Fruit fly (Drosophila melanogaster) whole organism, prepupa: Measurements from ENCODE around the gene CG5281.

Source experiments
- Blimp-1 ChIP-seq: fragments of 200-800 bp; sonication (Bioruptor generic); optimal IDR thresholded peaks from 3 replicates; lab custom pipeline; 2017; ENCODE audit warnings: missing biosample characterization, missing genetic modification characterization, mild to moderate bottlenecking, moderate library complexity, missing genetic modification reagents
- CG10631 ChIP-seq: fragments of 200-800 bp; sonication (Bioruptor generic); optimal IDR thresholded peaks from 2 replicates; lab custom pipeline; 2016; ENCODE audit warnings: missing biosample characterization, missing genetic modification characterization
- CG11294 ChIP-seq: fragments of 200-800 bp; sonication (Bioruptor generic); IDR thresholded peaks from 2 replicates; pipeline ENCODE4 v1.3.6; 2022; ENCODE audit warnings: missing biosample characterization, missing genetic modification characterization
- CG11762 ChIP-seq: fragments of 200-800 bp; sonication (Bioruptor generic); optimal IDR thresholded peaks from 3 replicates; lab custom pipeline; 2016; ENCODE audit warnings: missing biosample characterization, missing genetic modification characterization; ENCODE audit not compliant: insufficient read depth
- CG15336 ChIP-seq: fragments of 200-800 bp; sonication (Bioruptor generic); IDR thresholded peaks from 2 replicates; pipeline ENCODE4 v1.3.6; 2022; ENCODE audit warnings: missing biosample characterization, missing genetic modification characterization
- CG16779 ChIP-seq: fragments of 200-800 bp; sonication (Bioruptor generic); optimal IDR thresholded peaks from 3 replicates; lab custom pipeline; 2017; ENCODE audit warnings: missing biosample characterization, mild to moderate bottlenecking, missing genetic modification characterization
- CG3032 ChIP-seq: fragments of 200-800 bp; optimal IDR thresholded peaks from 2 replicates; lab custom pipeline; 2019; ENCODE audit warnings: missing biosample characterization, mild to moderate bottlenecking, missing genetic modification characterization, moderate library complexity
- CG32006 ChIP-seq: fragments of 200-800 bp; sonication (Bioruptor generic); optimal IDR thresholded peaks from 3 replicates; lab custom pipeline; 2017; ENCODE audit warnings: missing biosample characterization, mild to moderate bottlenecking, missing genetic modification characterization
- CG3919 ChIP-seq: fragments of 200-800 bp; sonication (Bioruptor generic); optimal IDR thresholded peaks from 3 replicates; lab custom pipeline; 2016; ENCODE audit warnings: missing biosample characterization, missing genetic modification characterization
- CG4318 ChIP-seq: fragments of 200-800 bp; sonication (Bioruptor generic); optimal IDR thresholded peaks from 3 replicates; lab custom pipeline; 2017; ENCODE audit warnings: missing biosample characterization, mild to moderate bottlenecking, missing genetic modification characterization
- CG6163 ChIP-seq: fragments of 200-800 bp; sonication (Bioruptor generic); IDR thresholded peaks from 3 replicates; pipeline ENCODE4 v1.3.6; 2022; ENCODE audit warnings: missing biosample characterization, missing genetic modification characterization
- CG6808 ChIP-seq: fragments of 200-800 bp; sonication (Bioruptor generic); optimal IDR thresholded peaks from 3 replicates; lab custom pipeline; 2017; ENCODE audit warnings: missing biosample characterization, missing genetic modification characterization, mild to moderate bottlenecking, moderate library complexity, missing genetic modification reagents
- CG7368 ChIP-seq: fragments of 200-800 bp; sonication (Bioruptor generic); optimal IDR thresholded peaks from 3 replicates; lab custom pipeline; 2016; ENCODE audit warnings: missing biosample characterization, missing genetic modification characterization
- CG8119 ChIP-seq: fragments of 200-800 bp; sonication (Bioruptor generic); IDR thresholded peaks from 3 replicates; pipeline ENCODE4 v1.3.6; 2022; ENCODE audit warnings: missing biosample characterization, missing genetic modification characterization
- CG8319 ChIP-seq: fragments of 200-800 bp; sonication (Bioruptor generic); optimal IDR thresholded peaks from 3 replicates; lab custom pipeline; 2016; ENCODE audit warnings: missing biosample characterization, missing genetic modification characterization
- CG8632 ChIP-seq: fragments of 200-800 bp; sonication (Bioruptor generic); optimal IDR thresholded peaks from 3 replicates; lab custom pipeline; 2016; ENCODE audit warnings: missing biosample characterization, missing genetic modification characterization
- Eip75B ChIP-seq: fragments of 200-800 bp; sonication (Bioruptor generic); optimal IDR thresholded peaks from 3 replicates; lab custom pipeline; 2016; ENCODE audit warnings: missing biosample characterization, missing genetic modification characterization
- Ets21C ChIP-seq: fragments of 200-800 bp; sonication (Bioruptor generic); optimal IDR thresholded peaks from 3 replicates; lab custom pipeline; 2016; ENCODE audit warnings: missing biosample characterization, missing genetic modification characterization
- Ets96B ChIP-seq: fragments of 200-800 bp; optimal IDR thresholded peaks from 2 replicates; lab custom pipeline; 2019; ENCODE audit warnings: missing biosample characterization, mild to moderate bottlenecking, missing genetic modification characterization, moderate library complexity
- Gug ChIP-seq: fragments of 200-800 bp; sonication (Bioruptor generic); IDR thresholded peaks from 2 replicates; pipeline ENCODE4 v1.3.6; 2022; ENCODE audit warnings: missing biosample characterization, missing genetic modification characterization
- Hr39 ChIP-seq: fragments of 200-800 bp; sonication (Bioruptor generic); optimal IDR thresholded peaks from 2 replicates; lab custom pipeline; 2016; ENCODE audit warnings: missing biosample characterization, missing genetic modification characterization
- Lpt ChIP-seq: fragments of 200-800 bp; sonication (Bioruptor generic); optimal IDR thresholded peaks from 3 replicates; lab custom pipeline; 2016; ENCODE audit warnings: missing biosample characterization, missing genetic modification characterization
- Met ChIP-seq: fragments of 200-800 bp; sonication (Bioruptor generic); optimal IDR thresholded peaks from 3 replicates; lab custom pipeline; 2016; ENCODE audit warnings: missing biosample characterization, missing genetic modification characterization
- OdsH ChIP-seq: fragments of 200-800 bp; sonication (Bioruptor generic); optimal IDR thresholded peaks from 3 replicates; lab custom pipeline; 2016; ENCODE audit warnings: missing biosample characterization, missing genetic modification characterization
- Sox14 ChIP-seq: fragments of 200-800 bp; sonication (Bioruptor generic); optimal IDR thresholded peaks from 3 replicates; lab custom pipeline; 2016; ENCODE audit warnings: missing biosample characterization, missing genetic modification characterization
- Sox15 ChIP-seq: fragments of 200-800 bp; sonication (Bioruptor generic); optimal IDR thresholded peaks from 3 replicates; lab custom pipeline; 2016; ENCODE audit warnings: missing biosample characterization, missing genetic modification characterization
- achi ChIP-seq: fragments of 200-800 bp; sonication (Bioruptor generic); optimal IDR thresholded peaks from 3 replicates; lab custom pipeline; 2016; ENCODE audit warnings: missing biosample characterization, missing genetic modification characterization
- acj6 ChIP-seq: fragments of 200-800 bp; sonication (Bioruptor generic); optimal IDR thresholded peaks from 3 replicates; lab custom pipeline; 2016; ENCODE audit warnings: missing biosample characterization, missing genetic modification characterization
- cyc ChIP-seq: fragments of 200-800 bp; sonication (Bioruptor generic); optimal IDR thresholded peaks from 3 replicates; lab custom pipeline; 2016; ENCODE audit warnings: missing biosample characterization, missing genetic modification characterization
- dac ChIP-seq: fragments of 200-800 bp; sonication (Bioruptor generic); optimal IDR thresholded peaks from 2 replicates; lab custom pipeline; 2017; ENCODE audit warnings: missing biosample characterization, mild to moderate bottlenecking, missing genetic modification characterization
- dsx ChIP-seq: fragments of 200-800 bp; optimal IDR thresholded peaks from 3 replicates; lab custom pipeline; 2019; ENCODE audit warnings: missing biosample characterization, mild to moderate bottlenecking, missing genetic modification characterization, moderate library complexity; ENCODE audit not compliant: poor library complexity, severe bottlenecking
- eg ChIP-seq: fragments of 200-800 bp; sonication (Bioruptor generic); IDR thresholded peaks from 3 replicates; pipeline ENCODE4 v1.3.6; 2022; ENCODE audit warnings: missing biosample characterization, missing genetic modification characterization
- fkh ChIP-seq: fragments of 200-800 bp; sonication (Bioruptor generic); optimal IDR thresholded peaks from 3 replicates; lab custom pipeline; 2017; ENCODE audit warnings: missing biosample characterization, mild to moderate bottlenecking, missing genetic modification characterization, moderate library complexity
- net ChIP-seq: fragments of 200-800 bp; sonication (Bioruptor generic); optimal IDR thresholded peaks from 3 replicates; lab custom pipeline; 2016; ENCODE audit warnings: missing biosample characterization, missing genetic modification characterization
- pdm3 ChIP-seq: fragments of 200-800 bp; sonication (Bioruptor generic); optimal IDR thresholded peaks from 3 replicates; lab custom pipeline; 2016; ENCODE audit warnings: missing biosample characterization, missing genetic modification characterization
- salr ChIP-seq, 2 experiments: fragments of 200-800 bp; sonication (Bioruptor generic); optimal IDR thresholded peaks; 3 replicates each; lab custom pipeline; 2016 to 2018; ENCODE audit warnings: missing biosample characterization in 2 of 2, missing genetic modification characterization in 2 of 2, mild to moderate bottlenecking in 1 of 2
- ss ChIP-seq, 2 experiments: fragments of 200-800 bp; sonication (Bioruptor generic); optimal IDR thresholded peaks; 2 replicates in 1 of 2; 3 replicates in 1 of 2; lab custom pipeline; 2017 to 2018; ENCODE audit warnings: mild to moderate bottlenecking in 2 of 2, missing biosample characterization in 2 of 2, missing genetic modification characterization in 2 of 2, moderate library complexity in 1 of 2
- svp ChIP-seq: fragments of 200-800 bp; sonication (Bioruptor generic); peaks from one replicate; lab custom pipeline; 2016; ENCODE audit warnings: missing biosample characterization, missing genetic modification characterization
- vri ChIP-seq: fragments of 200-800 bp; sonication (Bioruptor generic); optimal IDR thresholded peaks from 3 replicates; lab custom pipeline; 2016; ENCODE audit warnings: missing biosample characterization, mild to moderate bottlenecking, missing genetic modification characterization

The CG5281 gene

DNA sequence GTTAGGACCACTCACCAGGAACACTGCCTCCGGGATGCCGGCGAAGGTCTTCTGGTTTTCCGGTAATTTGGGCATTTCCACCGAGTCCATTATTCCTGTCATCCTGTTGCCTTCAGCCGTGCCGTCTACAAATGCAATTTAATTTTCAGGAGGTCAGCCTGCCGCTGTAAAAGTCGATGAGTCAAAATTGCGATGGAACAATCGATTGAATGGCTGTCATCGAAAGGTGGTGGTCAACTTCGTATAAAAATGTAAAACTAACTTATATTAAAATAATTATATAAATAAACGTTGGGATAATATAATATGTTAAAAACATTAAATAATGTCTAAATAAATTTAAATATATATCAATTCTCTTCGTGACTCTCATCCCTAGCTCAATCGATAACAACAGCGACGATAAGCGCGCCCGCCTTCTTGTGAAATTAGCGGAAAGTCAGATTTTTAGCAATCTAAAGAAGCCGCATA, 25.9 kb upstream of the CG5281 start, which contains the start of the genes mgr and Irbp (continued):
- TF ChIP-seq Hr39 (GFP tag; lab: Kevin White, UChicago): no peak
- TF ChIP-seq svp: peak; percentile 92
- TF ChIP-seq CG6163: peak; percentile 89
- peak; percentile 71 for TF ChIP-seq Ets96B (tag; lab: Kevin White, UChicago)
- no peak; the same call in none of the 2 replicates for TF ChIP-seq CG15336 (GFP tag; lab: Robert Waterston, UW)
- TF ChIP-seq ss (GFP tag; optimal IDR thresholded peaks at IDR 0.05; lab: Kevin White, UChicago): peak in 1 of 2 experiments; percentile 81
- no peak for TF ChIP-seq pdm3
- peak; percentile 49 for TF ChIP-seq Ets21C (GFP tag; lab: Kevin White, UChicago)
- TF ChIP-seq Eip75B (GFP tag; lab: Kevin White, UChicago): no peak
- TF ChIP-seq CG3919 (GFP tag; lab: Kevin White, UChicago): peak; percentile 85
- peak; percentile 62 for TF ChIP-seq Blimp-1
- no peak for TF ChIP-seq vri (GFP tag; lab: Kevin White, UChicago)
- TF ChIP-seq fkh (GFP tag; lab: Kevin White, UChicago): no peak
- TF ChIP-seq Sox15: peak; percentile 65
- TF ChIP-seq dsx: peak; percentile 86
- peak; percentile 58 for TF ChIP-seq CG16779
- TF ChIP-seq dac (GFP tag; lab: Kevin White, UChicago): peak; percentile 78
- peak; percentile 90 for TF ChIP-seq achi
- TF ChIP-seq CG8632: peak; percentile 84
- no peak for TF ChIP-seq salr (GFP tag; optimal IDR thresholded peaks at IDR 0.05; lab: Kevin White, UChicago)
- peak; percentile 85 for TF ChIP-seq OdsH
- TF ChIP-seq CG6808 (GFP tag; lab: Kevin White, UChicago): no peak
- TF ChIP-seq acj6: peak; percentile 84
- peak; percentile 60 for TF ChIP-seq cyc (GFP tag; lab: Kevin White, UChicago)
- TF ChIP-seq CG11762 (GFP tag; lab: Kevin White, UChicago): peak; percentile 76
- TF ChIP-seq Met (GFP tag; lab: Kevin White, UChicago): no peak
- peak; percentile 90 for TF ChIP-seq eg (GFP tag; lab: Robert Waterston, UW)
- peak; percentile 82 for TF ChIP-seq CG11294 (GFP tag; lab: Robert Waterston, UW)

- TF ChIP-seq Lpt (GFP tag; lab: Kevin White, UChicago): no peak
- no peak for TF ChIP-seq CG32006 (GFP tag; lab: Kevin White, UChicago)
- TF ChIP-seq CG3919 (GFP tag; lab: Kevin White, UChicago): no peak
- TF ChIP-seq CG8119 (GFP tag; lab: Robert Waterston, UW): no peak
- no peak for TF ChIP-seq pdm3
- TF ChIP-seq achi: no peak
- TF ChIP-seq CG6163: no peak
- no peak for TF ChIP-seq net (GFP tag; lab: Kevin White, UChicago)
- no peak for TF ChIP-seq Gug (GFP tag; lab: Robert Waterston, UW)
- no peak for TF ChIP-seq CG11294 (GFP tag; lab: Robert Waterston, UW)
- no peak for TF ChIP-seq CG7368
- no peak for TF ChIP-seq salr (GFP tag; optimal IDR thresholded peaks at IDR 0.05; lab: Kevin White, UChicago)
- TF ChIP-seq CG8319 (GFP tag; lab: Kevin White, UChicago): no peak
- TF ChIP-seq Sox14 (GFP tag; lab: Kevin White, UChicago): no peak
- no peak for TF ChIP-seq CG10631 (GFP tag; lab: Kevin White, UChicago)
- TF ChIP-seq ss (GFP tag; optimal IDR thresholded peaks at IDR 0.05; lab: Kevin White, UChicago): no peak
- no peak for TF ChIP-seq Eip75B (GFP tag; lab: Kevin White, UChicago)
- no peak for TF ChIP-seq Ets21C (GFP tag; lab: Kevin White, UChicago)
These were observed 23.3 kb upstream of the CG5281 start, which contains the start of gene Ipo9 for dm6 chr3R:11412371-11412770. Gene Ipo9 (plus strand): TSS chr3R:11412522.

dm6 chr3R:11418568-11418967, 17.1 kb upstream of the CG5281 start, which contains the start of the genes bumpel and CG45676:
Gene bumpel (minus strand): TSS chr3R:11418668.
Gene CG45676 (plus strand): TSS chr3R:11418885.
- TF ChIP-seq achi (no peak), fkh (GFP tag; lab: Kevin White, UChicago) (no peak), Ets21C (GFP tag; lab: Kevin White, UChicago) (no peak), CG3032 (tag; lab: Kevin White, UChicago) (no peak), Hr39 (GFP tag; lab: Kevin White, UChicago) (no peak), CG4318 (GFP tag; lab: Kevin White, UChicago) (no peak), Gug (GFP tag; lab: Robert Waterston, UW) (no peak), ss (GFP tag; optimal IDR thresholded peaks at IDR 0.05; lab: Kevin White, UChicago) (no peak), salr (GFP tag; optimal IDR thresholded peaks at IDR 0.05; lab: Kevin White, UChicago) (no peak), CG3919 (GFP tag; lab: Kevin White, UChicago) (no peak), Sox15 (no peak), Ets96B (tag; lab: Kevin White, UChicago) (no peak)
